Fruit fly (Drosophila melanogaster): Measurements from ENCODE around the gene CG14969.
A peak's percentile ranks its signal among the peaks of the same experiment; 100 is the strongest.

CG14969 gene

dm6 chr3L:3334784-3335183 is at the start of gene CG14969 (continued):
- TF ChIP-seq MESR4 (GFP tag; optimal IDR thresholded peaks at IDR 0.05) (peak; percentile 28), Usf (GFP tag; optimal IDR thresholded peaks at IDR 0.05) (no peak), Lpt (GFP tag; optimal IDR thresholded peaks at IDR 0.05) (no peak), Jarid2 (GFP tag; optimal IDR thresholded peaks at IDR 0.05) (no peak), dpn (GFP tag; optimal IDR thresholded peaks at IDR 0.05) (peak in 1 of 2 experiments; percentile 32), bowl (GFP tag; IDR thresholded peaks at IDR 0.05) (no peak), Hmr (GFP tag; optimal IDR thresholded peaks at IDR 0.05) (no peak), gro (GFP tag; optimal IDR thresholded peaks at IDR 0.05) (peak; percentile 41), CoRest (tag; optimal IDR thresholded peaks at IDR 0.05) (peak; percentile 15), usp (GFP tag; optimal IDR thresholded peaks at IDR 0.05) (no peak), fd102C (GFP tag; optimal IDR thresholded peaks at IDR 0.05) (no peak), CG3847 (GFP tag; IDR thresholded peaks at IDR 0.05) (no peak), rib (GFP tag; IDR thresholded peaks at IDR 0.05) (no peak), CG15479 (GFP tag; optimal IDR thresholded peaks at IDR 0.05) (no peak), row (GFP tag; IDR thresholded peaks at IDR 0.05) (peak; percentile 13; the same call in 1 of the 3 replicates), CG2712 (tag; optimal IDR thresholded peaks at IDR 0.05) (peak; percentile 15), CG34224 (GFP tag; IDR thresholded peaks at IDR 0.05; ENCODE audit: partially characterized antibody) (peak; percentile 41), CG2120 (GFP tag; optimal IDR thresholded peaks at IDR 0.05) (peak; percentile 25), CG13775 (GFP tag; optimal IDR thresholded peaks at IDR 0.05) (no peak), MBD-R2 (GFP tag; IDR thresholded peaks at IDR 0.05) (peak; percentile 72), CG10267 (tag; optimal IDR thresholded peaks at IDR 0.05) (peak; percentile 9), Elba2 (GFP tag; optimal IDR thresholded peaks at IDR 0.05) (no peak), CG3163 (GFP tag; optimal IDR thresholded peaks at IDR 0.05) (no peak), NC2β (GFP tag; optimal IDR thresholded peaks at IDR 0.05) (peak; percentile 7), CG12744 (GFP tag; optimal IDR thresholded peaks at IDR 0.05) (no peak), CG17568 (GFP tag; optimal IDR thresholded peaks at IDR 0.05) (no peak), hkb (optimal IDR thresholded peaks at IDR 0.05) (no peak), hkb (GFP tag; IDR thresholded peaks at IDR 0.05) (no peak), ac (GFP tag; optimal IDR thresholded peaks at IDR 0.05) (no peak), ham (GFP tag; IDR thresholded peaks at IDR 0.05) (no peak), Opbp (GFP tag; IDR thresholded peaks at IDR 0.05; ENCODE audit: partially characterized antibody) (peak; percentile 64; the same call in 1 of the 3 replicates), inv (GFP tag; IDR thresholded peaks at IDR 0.05; ENCODE audit: partially characterized antibody) (0 out of 2 replicates have a peak, but pooled peaks have one; percentile 12), CG4617 (GFP tag; optimal IDR thresholded peaks at IDR 0.05; ENCODE audit: borderline replicate concordance) (peak; percentile 67), Dref (GFP tag; IDR thresholded peaks at IDR 0.05) (peak; percentile 75), Med (GFP tag) (peak; percentile 73), crp (GFP tag; optimal IDR thresholded peaks at IDR 0.05) (no peak), Ets65A (GFP tag) (peak; percentile 29), slbo (GFP tag; IDR thresholded peaks at IDR 0.05) (peak; percentile 25; the same call in 1 of the 2 replicates), CG12071 (GFP tag; optimal IDR thresholded peaks at IDR 0.05) (no peak), vvl (GFP tag; IDR thresholded peaks at IDR 0.05) (peak; percentile 21; the same call in 1 of the 2 replicates), BEAF-32 (GFP tag; optimal IDR thresholded peaks at IDR 0.05) (peak; percentile 54), CG15601 (tag; optimal IDR thresholded peaks at IDR 0.05) (no peak), zen (tag; optimal IDR thresholded peaks at IDR 0.05) (peak; percentile 35), CG14710 (tag; optimal IDR thresholded peaks at IDR 0.05) (peak; percentile 37), bbx (GFP tag; IDR thresholded peaks at IDR 0.05; ENCODE audit: partially characterized antibody) (peak; percentile 48; the same call in 1 of the 2 replicates), CG33213 (GFP tag; optimal IDR thresholded peaks at IDR 0.05) (peak; percentile 51), nmo (GFP tag; optimal IDR thresholded peaks at IDR 0.05) (peak; percentile 4), pzg (GFP tag; optimal IDR thresholded peaks at IDR 0.05) (peak; percentile 67), CG13424 (tag; optimal IDR thresholded peaks at IDR 0.05) (peak; percentile 6), HLH4C (GFP tag; IDR thresholded peaks at IDR 0.05; ENCODE audit: partially characterized antibody) (0 out of 3 replicates have a peak, but pooled peaks have one; percentile 24)
